Worm (Caenorhabditis elegans) whole organism, mixed stage, embryonic: ENCODE measurements around the gene T05C12.1.

Experiments
- M03D4.4 ChIP-seq: sonication (generic microtip); optimal IDR thresholded peaks from 2 replicates; lab custom pipeline; 2017; ENCODE audit warnings: mild to moderate bottlenecking, missing genetic modification characterization, missing compliant biosample characterization
- bed-3 ChIP-seq: fragments of 200-800 bp; sonication (Bioruptor generic); optimal IDR thresholded peaks from 3 replicates; lab custom pipeline; 2018; ENCODE audit warnings: mild to moderate bottlenecking, missing genetic modification characterization, moderate library complexity, missing compliant biosample characterization
- blmp-1 ChIP-seq: fragments of 150-350 bp; optimal IDR thresholded peaks from 2 replicates; lab custom pipeline; 2014; ENCODE audit warnings: missing biosample characterization, missing genetic modification characterization
- ceh-39 ChIP-seq: fragments of 150-350 bp; optimal IDR thresholded peaks from 2 replicates; lab custom pipeline; 2014; ENCODE audit warnings: missing biosample characterization, missing genetic modification characterization
- ceh-43 ChIP-seq: fragments of 200-800 bp; sonication (Bioruptor generic); optimal IDR thresholded peaks from 2 replicates; lab custom pipeline; 2018; ENCODE audit warnings: mild to moderate bottlenecking, missing genetic modification characterization, moderate library complexity, missing compliant biosample characterization
- ceh-83 ChIP-seq: fragments of 200-800 bp; sonication (Bioruptor generic); optimal IDR thresholded peaks from 2 replicates; lab custom pipeline; 2018; ENCODE audit warnings: mild to moderate bottlenecking, missing genetic modification characterization, missing compliant biosample characterization
- ces-1 ChIP-seq: fragments of 150-350 bp; optimal IDR thresholded peaks from 2 replicates; lab custom pipeline; 2014; ENCODE audit warnings: missing biosample characterization, missing genetic modification reagents, missing genetic modification characterization
- cnd-1 ChIP-seq: fragments of 200-800 bp; sonication (Bioruptor generic); optimal IDR thresholded peaks from 2 replicates; lab custom pipeline; 2018; ENCODE audit warnings: mild to moderate bottlenecking, missing genetic modification characterization, missing compliant biosample characterization
- drap-1 ChIP-seq: fragments of 200-800 bp; sonication (Bioruptor generic); optimal IDR thresholded peaks from 3 replicates; lab custom pipeline; 2018; ENCODE audit warnings: mild to moderate bottlenecking, missing genetic modification characterization, missing compliant biosample characterization
- elt-1 ChIP-seq: sonication (generic microtip); optimal IDR thresholded peaks from 2 replicates; lab custom pipeline; 2017; ENCODE audit warnings: missing genetic modification characterization, mild to moderate bottlenecking, missing compliant biosample characterization, antibody characterized with exemption, moderate library complexity, borderline replicate concordance; ENCODE audit not compliant: insufficient read depth
- elt-3 ChIP-seq: fragments of 150-350 bp; optimal IDR thresholded peaks from 2 replicates; lab custom pipeline; 2014; ENCODE audit warnings: missing biosample characterization, missing genetic modification characterization
- flh-1 ChIP-seq: fragments of 200-800 bp; sonication (Bioruptor generic); optimal IDR thresholded peaks from 2 replicates; lab custom pipeline; 2018; ENCODE audit warnings: mild to moderate bottlenecking, missing genetic modification characterization, moderate library complexity, missing compliant biosample characterization
- ham-2 ChIP-seq: fragments of 200-800 bp; sonication (Bioruptor generic); optimal IDR thresholded peaks from 2 replicates; lab custom pipeline; 2018; ENCODE audit warnings: mild to moderate bottlenecking, missing genetic modification characterization, missing compliant biosample characterization
- hlh-1 ChIP-seq: fragments of 150-350 bp; optimal IDR thresholded peaks from 2 replicates; lab custom pipeline; 2014; ENCODE audit warnings: missing biosample characterization, missing genetic modification reagents, missing genetic modification characterization
- lin-13 ChIP-seq: fragments of 150-350 bp; optimal IDR thresholded peaks from 2 replicates; lab custom pipeline; 2014; ENCODE audit warnings: missing biosample characterization, missing genetic modification characterization
- lin-32 ChIP-seq: fragments of 200-800 bp; sonication (Bioruptor generic); optimal IDR thresholded peaks from 2 replicates; lab custom pipeline; 2018; ENCODE audit warnings: mild to moderate bottlenecking, missing genetic modification characterization, missing compliant biosample characterization
- lsy-2 ChIP-seq: fragments of 150-350 bp; optimal IDR thresholded peaks from 2 replicates; lab custom pipeline; 2014; ENCODE audit warnings: missing biosample characterization, missing genetic modification characterization
- mab-5 ChIP-seq: fragments of 150-350 bp; optimal IDR thresholded peaks from 2 replicates; lab custom pipeline; 2014; ENCODE audit warnings: missing biosample characterization, missing genetic modification characterization
- mep-1 ChIP-seq: fragments of 150-350 bp; optimal IDR thresholded peaks from 2 replicates; lab custom pipeline; 2017; ENCODE audit warnings: missing biosample characterization, missing genetic modification reagents, missing genetic modification characterization, inconsistent platforms
- mls-2 ChIP-seq: sonication (generic microtip); optimal IDR thresholded peaks from 2 replicates; lab custom pipeline; 2016; ENCODE audit warnings: mild to moderate bottlenecking, missing genetic modification characterization, moderate library complexity, missing compliant biosample characterization
- nhr-12 ChIP-seq: fragments of 150-350 bp; optimal IDR thresholded peaks from 2 replicates; lab custom pipeline; 2014; ENCODE audit warnings: missing biosample characterization, missing genetic modification characterization
- nhr-2 ChIP-seq: fragments of 150-350 bp; optimal IDR thresholded peaks from 2 replicates; lab custom pipeline; 2014; ENCODE audit warnings: missing biosample characterization, missing genetic modification characterization
- nhr-237 ChIP-seq: fragments of 150-350 bp; optimal IDR thresholded peaks from 2 replicates; lab custom pipeline; 2014; ENCODE audit warnings: missing biosample characterization, missing genetic modification characterization
- nhr-28 ChIP-seq: fragments of 150-350 bp; optimal IDR thresholded peaks from 2 replicates; lab custom pipeline; 2014; ENCODE audit warnings: missing biosample characterization, missing genetic modification characterization
- nhr-76 ChIP-seq: sonication (generic microtip); optimal IDR thresholded peaks from 2 replicates; lab custom pipeline; 2017; ENCODE audit warnings: missing biosample characterization, missing genetic modification characterization
- pha-4 ChIP-seq: fragments of 150-350 bp; optimal IDR thresholded peaks from 2 replicates; lab custom pipeline; 2018; ENCODE audit warnings: missing biosample characterization, missing genetic modification reagents, missing genetic modification characterization
- sem-2 ChIP-seq: fragments of 200-800 bp; sonication (Bioruptor generic); optimal IDR thresholded peaks from 2 replicates; lab custom pipeline; 2018; ENCODE audit warnings: mild to moderate bottlenecking, missing genetic modification characterization, missing compliant biosample characterization
- snpc-4 ChIP-seq: fragments of 150-350 bp; optimal IDR thresholded peaks from 2 replicates; lab custom pipeline; 2014; ENCODE audit warnings: missing biosample characterization, missing genetic modification characterization
- sptf-1 ChIP-seq: sonication (generic microtip); optimal IDR thresholded peaks from 2 replicates; lab custom pipeline; 2017; ENCODE audit warnings: mild to moderate bottlenecking, missing genetic modification characterization, moderate library complexity, missing compliant biosample characterization
- tbx-8 ChIP-seq: fragments of 200-800 bp; sonication (Bioruptor generic); optimal IDR thresholded peaks from 2 replicates; lab custom pipeline; 2018; ENCODE audit warnings: mild to moderate bottlenecking, missing genetic modification characterization, moderate library complexity, missing compliant biosample characterization
- unc-120 ChIP-seq: sonication (generic microtip); optimal IDR thresholded peaks from 2 replicates; lab custom pipeline; 2017; ENCODE audit warnings: missing genetic modification characterization, missing compliant biosample characterization; ENCODE audit not compliant: poor library complexity, severe bottlenecking
- unc-39 ChIP-seq: fragments of 150-350 bp; optimal IDR thresholded peaks from 2 replicates; lab custom pipeline; 2014; ENCODE audit warnings: missing biosample characterization, missing genetic modification characterization
- unc-62 ChIP-seq: fragments of 150-350 bp; optimal IDR thresholded peaks from 2 replicates; lab custom pipeline; 2014; ENCODE audit warnings: missing biosample characterization, missing genetic modification reagents, missing genetic modification characterization
- zip-8 ChIP-seq: fragments of 150-350 bp; optimal IDR thresholded peaks from 2 replicates; lab custom pipeline; 2014; ENCODE audit warnings: missing biosample characterization, missing genetic modification characterization
- ztf-11 ChIP-seq: fragments of 150-350 bp; optimal IDR thresholded peaks from 2 replicates; lab custom pipeline; 2014; ENCODE audit warnings: missing biosample characterization, missing genetic modification characterization

Gene T05C12.1

DNA sequence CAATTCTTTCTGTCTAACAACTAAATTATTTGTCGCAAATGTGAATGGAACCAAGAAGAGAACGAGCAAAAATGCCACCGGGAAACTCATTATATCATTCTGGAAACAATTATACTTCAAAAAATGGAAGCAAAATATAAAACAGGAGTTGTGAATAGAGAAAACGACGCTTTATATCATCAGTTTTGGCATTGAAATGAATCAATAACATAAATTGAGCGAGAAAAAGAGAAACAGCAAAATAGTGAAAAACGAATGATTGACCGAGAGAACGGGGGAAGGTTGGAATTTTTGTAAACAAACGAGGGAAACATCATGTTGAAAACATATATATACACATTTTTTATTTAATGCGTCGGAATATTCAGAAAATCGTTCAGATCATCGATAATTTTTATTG, 36.7 kb upstream of the T05C12.1 start, which contains the start of gene ctns-1:
Gene ctns-1 (minus strand): TSS at position 101 of the 400 bp plus-strand sequence.
- TF ChIP-seq sptf-1 = no peak
- no peak for TF ChIP-seq mab-5 (tag; lab: Kevin White, UChicago)
- no peak for TF ChIP-seq lin-32 (GFP tag; lab: Kevin White, UChicago)
- no peak for TF ChIP-seq ces-1 (GFP tag; lab: Kevin White, UChicago)
- TF ChIP-seq unc-62 = no peak
- no peak for TF ChIP-seq M03D4.4 (tag; lab: Kevin White, UChicago)
- no peak for TF ChIP-seq ceh-83 (GFP tag; lab: Kevin White, UChicago)
- no peak for TF ChIP-seq mls-2 (tag; lab: Kevin White, UChicago)
- no peak for TF ChIP-seq unc-120 (tag; lab: Kevin White, UChicago)
- TF ChIP-seq elt-3 (tag; lab: Kevin White, UChicago) = no peak
- TF ChIP-seq snpc-4 (tag; lab: Kevin White, UChicago) = no peak
- TF ChIP-seq unc-39 = no peak
- TF ChIP-seq nhr-2 (tag; lab: Kevin White, UChicago) = no peak
- no peak for TF ChIP-seq nhr-237 (tag; lab: Kevin White, UChicago)

DNA sequence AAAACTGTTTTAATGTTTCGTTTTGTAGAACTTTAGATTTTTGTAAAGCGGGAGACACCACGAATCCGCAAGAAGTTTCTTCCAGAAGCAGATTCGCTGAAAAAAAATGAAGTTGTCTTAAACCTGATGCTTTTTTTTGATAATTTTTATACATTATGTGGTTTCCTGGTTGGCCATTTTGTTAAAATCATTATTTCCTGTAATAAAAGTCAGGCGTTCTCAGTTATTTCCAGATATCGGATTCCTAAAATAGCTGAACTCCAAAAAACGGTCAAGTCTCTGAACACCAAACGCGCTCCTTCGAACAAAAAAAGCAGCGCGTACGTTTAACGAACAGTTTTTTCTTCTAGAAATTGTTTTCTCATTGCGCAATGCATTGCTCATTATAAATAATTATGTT, 36.1 kb upstream of the T05C12.1 start:
- TF ChIP-seq pha-4 (tag; lab: Kevin White, UChicago) (no peak), flh-1 (no peak), ztf-11 (tag; lab: Kevin White, UChicago) (no peak), sem-2 (no peak), ces-1 (GFP tag; lab: Kevin White, UChicago) (peak; percentile 46), nhr-237 (tag; lab: Kevin White, UChicago) (peak; percentile 67), blmp-1 (tag; lab: Kevin White, UChicago) (no peak), ceh-83 (GFP tag; lab: Kevin White, UChicago) (no peak), unc-62 (no peak), cnd-1 (tag; lab: Kevin White, UChicago) (no peak), mep-1 (no peak), nhr-76 (tag; lab: Kevin White, UChicago) (no peak), unc-120 (tag; lab: Kevin White, UChicago) (no peak), nhr-2 (tag; lab: Kevin White, UChicago) (no peak), mls-2 (tag; lab: Kevin White, UChicago) (no peak), zip-8 (peak; percentile 47), ceh-43 (GFP tag; lab: Kevin White, UChicago) (no peak), unc-39 (no peak), ceh-39 (tag; lab: Kevin White, UChicago) (no peak), drap-1 (GFP tag; lab: Kevin White, UChicago) (no peak), nhr-28 (tag; lab: Kevin White, UChicago) (no peak), M03D4.4 (tag; lab: Kevin White, UChicago) (no peak), tbx-8 (GFP tag; lab: Kevin White, UChicago) (no peak), lin-32 (GFP tag; lab: Kevin White, UChicago) (no peak), sptf-1 (peak; percentile 64), ham-2 (GFP tag; lab: Kevin White, UChicago) (no peak), mab-5 (tag; lab: Kevin White, UChicago) (no peak), snpc-4 (tag; lab: Kevin White, UChicago) (no peak), elt-3 (tag; lab: Kevin White, UChicago) (no peak), nhr-12 (no peak), lin-13 (no peak), bed-3 (GFP tag; lab: Kevin White, UChicago) (no peak), elt-1 (no peak), hlh-1 (no peak), lsy-2 (tag; lab: Kevin White, UChicago) (peak; percentile 10)

DNA sequence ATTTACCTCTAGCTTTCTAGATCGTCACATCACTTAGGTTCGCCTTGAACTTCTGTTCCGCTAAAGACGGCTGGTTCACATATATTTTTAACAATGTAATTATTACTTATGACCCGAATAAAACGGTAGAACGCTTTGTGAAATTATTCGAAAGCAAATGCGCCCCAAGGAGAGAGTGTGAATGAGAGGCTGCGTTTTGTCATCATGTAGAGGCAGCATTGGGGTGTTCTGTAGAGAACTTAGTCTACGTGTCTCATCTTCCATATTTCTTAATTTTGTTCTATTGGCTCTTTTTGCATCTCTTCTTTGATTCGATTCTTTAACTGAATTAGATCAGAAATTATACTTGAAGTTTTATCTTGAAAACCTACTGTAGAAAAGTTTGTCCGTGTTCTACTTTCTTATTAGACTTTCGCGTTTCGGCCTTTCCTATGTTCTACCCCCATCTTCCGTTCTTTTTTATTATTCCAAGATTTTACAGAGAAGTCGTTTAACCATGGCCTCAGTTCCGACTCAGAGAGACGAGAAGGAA, 35.4 kb upstream of the T05C12.1 start, which contains the start of gene cdc-48.2:
Gene cdc-48.2 (plus strand): TSS at position 482 of the 532 bp plus-strand sequence.
- TF ChIP-seq cnd-1 (tag; lab: Kevin White, UChicago) = no peak
- peak; percentile 2 for TF ChIP-seq ceh-83 (GFP tag; lab: Kevin White, UChicago)
